Fruit fly (Drosophila melanogaster): Measurements from ENCODE around the gene CG10486.

dm6 chr3L:5923646-5924122, 17.2 kb upstream of the CG10486 start, which contains the start of gene CG33523:
- TF ChIP-seq CG8478 (optimal IDR thresholded peaks at IDR 0.05) (no peak), CTCF (optimal IDR thresholded peaks at IDR 0.05) (no peak)
